Worm (Caenorhabditis elegans) whole organism, L4 larva: ENCODE data around the gene ran-1.

Experiments
- F37D6.2 ChIP-seq: sonication (generic microtip); optimal IDR thresholded peaks from 2 replicates; lab custom pipeline; 2016; ENCODE audit warnings: mild to moderate bottlenecking, missing genetic modification characterization, missing compliant biosample characterization
- T20F7.1 ChIP-seq: fragments of 200-800 bp; sonication (Bioruptor generic); optimal IDR thresholded peaks from 2 replicates; lab custom pipeline; 2018; ENCODE audit warnings: mild to moderate bottlenecking, missing genetic modification characterization, missing compliant biosample characterization
- fos-1 ChIP-seq: fragments of 150-350 bp; optimal IDR thresholded peaks from 2 replicates; lab custom pipeline; 2014; ENCODE audit warnings: missing biosample characterization, missing genetic modification characterization
- hif-1 ChIP-seq, 2 experiments: sonication (generic microtip); optimal IDR thresholded peaks; 2 replicates each; lab custom pipeline; 2016 to 2017; ENCODE audit warnings: missing compliant biosample characterization in 2 of 2, missing genetic modification characterization in 2 of 2, missing genetic modification reagents in 2 of 2, missing genotype in 2 of 2, mild to moderate bottlenecking in 1 of 2
- lin-13 ChIP-seq: fragments of 150-350 bp; optimal IDR thresholded peaks from 2 replicates; lab custom pipeline; 2014; ENCODE audit warnings: missing biosample characterization, missing genetic modification reagents, missing genetic modification characterization
- lin-15B ChIP-seq: fragments of 150-350 bp; sonication (generic microtip); optimal IDR thresholded peaks from 3 replicates; lab custom pipeline; 2014; ENCODE audit warnings: missing biosample characterization, missing genetic modification characterization
- lsy-2 ChIP-seq, 2 experiments: fragments of 150-350 bp in 1 of 2; sonication (generic microtip) in 1 of 2; optimal IDR thresholded peaks; 2 replicates each; lab custom pipeline; 2014 to 2017; ENCODE audit warnings: missing biosample characterization in 2 of 2, missing genetic modification characterization in 2 of 2
- nhr-11 ChIP-seq: fragments of 150-350 bp; optimal IDR thresholded peaks from 2 replicates; lab custom pipeline; 2014; ENCODE audit warnings: missing biosample characterization, missing genetic modification characterization
- snpc-4 ChIP-seq: fragments of 150-350 bp; optimal IDR thresholded peaks from 2 replicates; lab custom pipeline; 2014; ENCODE audit warnings: missing biosample characterization, missing genetic modification characterization
- unc-62 ChIP-seq, 3 experiments: fragments of 150-350 bp in 1 of 3; sonication (generic microtip); optimal IDR thresholded peaks in 2 of 3; peaks in 1 of 3; 1 replicate in 1 of 3; 2 replicates in 2 of 3; lab custom pipeline; 2014 to 2017; ENCODE audit warnings: missing biosample characterization in 3 of 3, missing genetic modification characterization in 3 of 3, missing genetic modification reagents in 3 of 3, missing genotype in 1 of 3

DNA sequence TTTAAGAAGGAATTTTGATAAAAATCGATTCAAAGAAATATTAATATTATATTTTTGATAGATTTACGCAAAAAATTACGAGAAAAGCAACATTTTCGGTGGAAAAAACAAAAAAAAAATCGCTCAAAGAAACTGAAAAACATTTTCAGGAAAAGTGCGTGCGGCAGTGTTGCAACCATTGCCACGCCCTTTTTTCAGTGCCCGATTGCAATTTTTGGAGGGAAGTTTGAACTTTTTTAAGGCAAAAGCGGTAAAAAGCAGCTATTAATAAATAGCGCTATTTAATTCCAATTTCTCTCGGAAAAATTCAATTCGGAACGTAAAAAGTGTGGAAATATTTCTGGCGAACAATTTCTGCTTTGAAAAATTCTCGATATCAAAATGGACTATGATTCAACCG, 26.5 kb downstream of the ran-1 start:
- TF ChIP-seq nhr-11 (tag; lab: Kevin White, UChicago) (no peak), lin-15B (tag; lab: Kevin White, UChicago) (no peak), lsy-2 (tag; optimal IDR thresholded peaks at IDR 0.05; lab: Kevin White, UChicago) (no peak), F37D6.2 (tag; lab: Kevin White, UChicago) (no peak), snpc-4 (tag; lab: Kevin White, UChicago) (no peak), hif-1 (tag; optimal IDR thresholded peaks at IDR 0.05; lab: Kevin White, UChicago) (no peak), fos-1 (no peak), T20F7.1 (GFP tag; lab: Kevin White, UChicago) (no peak), lin-13 (GFP tag; lab: Kevin White, UChicago) (no peak), unc-62 (GFP tag; optimal IDR thresholded peaks at IDR 0.05 in 1 of 2; lab: Kevin White, UChicago) (no peak), unc-62 (tag; optimal IDR thresholded peaks at IDR 0.05; lab: Kevin White, UChicago) (no peak)
